Worm (Caenorhabditis elegans): ENCODE results near the gene twk-16.

The twk-16 gene

ce11 chrX:3116033-3116876 is 35.3 kb downstream of the twk-16 start, which contains the start of gene mai-1 (continued):
- no peak for TF ChIP-seq cey-2 (tag; optimal IDR thresholded peaks at IDR 0.05; ENCODE audit: borderline replicate concordance, insufficient read depth)
- TF ChIP-seq tag-97 (GFP tag; IDR thresholded peaks at IDR 0.05), result no peak
- no peak for TF ChIP-seq egl-27 (tag; optimal IDR thresholded peaks at IDR 0.05)
- no peak for TF ChIP-seq ceh-82 (tag; optimal IDR thresholded peaks at IDR 0.05)
- no peak for TF ChIP-seq lin-1 (GFP tag; IDR thresholded peaks at IDR 0.05)
- peak; percentile 42; the same call in 1 of the 2 replicates for TF ChIP-seq snpc-1.2 (GFP tag; IDR thresholded peaks at IDR 0.05)
- no peak for TF ChIP-seq R02D3.7 (tag; optimal IDR thresholded peaks at IDR 0.05)
- no peak for TF ChIP-seq tra-1 (GFP tag; IDR thresholded peaks at IDR 0.05)
- peak; percentile 78 for TF ChIP-seq ctbp-1 (GFP tag; IDR thresholded peaks at IDR 0.05)
- TF ChIP-seq ztf-7 (tag; optimal IDR thresholded peaks at IDR 0.05), result no peak
- no peak for TF ChIP-seq T20F7.1 (GFP tag; optimal IDR thresholded peaks at IDR 0.05)
- no peak for TF ChIP-seq jun-1 (tag; optimal IDR thresholded peaks at IDR 0.05)
- no peak for TF ChIP-seq lin-39 (tag; optimal IDR thresholded peaks at IDR 0.05)
- peak; percentile 28 for TF ChIP-seq nhr-10 (tag; optimal IDR thresholded peaks at IDR 0.05)
- TF ChIP-seq rbr-2 (tag; optimal IDR thresholded peaks at IDR 0.05), result peak; percentile 59
- TF ChIP-seq Y105C5A.15 (GFP tag; IDR thresholded peaks at IDR 0.05), result no peak
- no peak for TF ChIP-seq snpc-4 (tag; optimal IDR thresholded peaks at IDR 0.05)
- no peak for TF ChIP-seq lir-3 (tag; optimal IDR thresholded peaks at IDR 0.05)
- no peak for TF ChIP-seq D1046.2 (GFP tag; IDR thresholded peaks at IDR 0.05)
- TF ChIP-seq aha-1 (tag), result peak; percentile 100
- TF ChIP-seq nhr-111 (GFP tag; optimal IDR thresholded peaks at IDR 0.05), result no peak
- peak; percentile 62 for TF ChIP-seq ama-1 (optimal IDR thresholded peaks at IDR 0.05)
- TF ChIP-seq arid-1 (GFP tag; conservative IDR thresholded peaks at IDR 0.05), result peak; percentile 73
- TF ChIP-seq lim-7 (GFP tag; IDR thresholded peaks at IDR 0.05), result 0 out of 2 replicates have a peak, but pooled peaks have one; percentile 23
- no peak for TF ChIP-seq Y5F2A.4 (GFP tag; optimal IDR thresholded peaks at IDR 0.05)
- peak in 1 of 2 experiments; percentile 0 for TF ChIP-seq daf-16 (GFP tag; optimal IDR thresholded peaks at IDR 0.05)
- peak; percentile 79 for TF ChIP-seq daf-16 (tag; optimal IDR thresholded peaks at IDR 0.05)
- no peak for TF ChIP-seq zfp-2 (tag; optimal IDR thresholded peaks at IDR 0.05)
- no peak for TF ChIP-seq duxl-1 (tag; optimal IDR thresholded peaks at IDR 0.05; ENCODE audit: poor library complexity)
- peak; percentile 7; the same call in 1 of the 2 replicates for TF ChIP-seq mdt-29 (GFP tag; IDR thresholded peaks at IDR 0.05)
- TF ChIP-seq sdz-12 (GFP tag; optimal IDR thresholded peaks at IDR 0.05), result peak; percentile 33
- TF ChIP-seq zip-11 (GFP tag; IDR thresholded peaks at IDR 0.05), result no peak
- TF ChIP-seq unc-130 (GFP tag; optimal IDR thresholded peaks at IDR 0.05), result no peak
- 0 out of 2 replicates have a peak, but pooled peaks have one; percentile 53 for TF ChIP-seq nhr-42 (GFP tag; IDR thresholded peaks at IDR 0.05)
- TF ChIP-seq ces-1 (GFP tag; optimal IDR thresholded peaks at IDR 0.05), result no peak
- TF ChIP-seq lin-15B (tag; optimal IDR thresholded peaks at IDR 0.05), result no peak
- no peak for TF ChIP-seq ceh-44 (GFP tag; IDR thresholded peaks at IDR 0.05)
- TF ChIP-seq dpl-1 (GFP tag; optimal IDR thresholded peaks at IDR 0.05), result no peak
- TF ChIP-seq spr-3 (GFP tag; optimal IDR thresholded peaks at IDR 0.05), result peak; percentile 37
- no peak for TF ChIP-seq T26A8.4 (GFP tag; IDR thresholded peaks at IDR 0.05)
- TF ChIP-seq nhr-237 (tag; optimal IDR thresholded peaks at IDR 0.05), result no peak
- TF ChIP-seq nhr-76 (tag; optimal IDR thresholded peaks at IDR 0.05), result no peak
- TF ChIP-seq vab-7 (GFP tag; IDR thresholded peaks at IDR 0.05), result no peak
- TF ChIP-seq nhr-6 (tag; optimal IDR thresholded peaks at IDR 0.05), result no peak
- peak; percentile 4 for TF ChIP-seq hlh-11 (tag; optimal IDR thresholded peaks at IDR 0.05)
- TF ChIP-seq lin-13 (GFP tag; optimal IDR thresholded peaks at IDR 0.05), result no peak
- TF ChIP-seq lin-29 (GFP tag; IDR thresholded peaks at IDR 0.05), result no peak
- TF ChIP-seq nhr-41 (GFP tag; IDR thresholded peaks at IDR 0.05), result no peak
- TF ChIP-seq nhr-77 (tag; optimal IDR thresholded peaks at IDR 0.05), result no peak
- no peak for TF ChIP-seq ZK546.5 (tag; optimal IDR thresholded peaks at IDR 0.05)
- TF ChIP-seq dmd-6 (GFP tag; IDR thresholded peaks at IDR 0.05), result no peak; the same call in none of the 2 replicates
